Fruit fly (Drosophila melanogaster): ENCODE data around the gene CG13676.

- TF ChIP-seq Myc (optimal IDR thresholded peaks at IDR 0.05), result no peak
- no peak for TF ChIP-seq ey (GFP tag; optimal IDR thresholded peaks at IDR 0.05)
- TF ChIP-seq CG32264 (GFP tag; optimal IDR thresholded peaks at IDR 0.05), result no peak
- TF ChIP-seq dl (GFP tag; optimal IDR thresholded peaks at IDR 0.05; ENCODE audit: insufficient read depth in 1 of 2, partially characterized antibody in 2 of 2), result no peak
- TF ChIP-seq Dfd (GFP tag; optimal IDR thresholded peaks at IDR 0.05), result no peak
These were observed 13.8 kb upstream of the CG13676 start, which contains the start of gene CG13675 for dm6 chr3L:8165436-8165835.
